Worm (Caenorhabditis elegans): ENCODE results near the gene C27D8.4.
"Not testable (repeated sequence)": the region's sequence is repeated elsewhere in the genome, so short reads cannot be mapped to it uniquely, and the experiment has no call there.

DNA sequence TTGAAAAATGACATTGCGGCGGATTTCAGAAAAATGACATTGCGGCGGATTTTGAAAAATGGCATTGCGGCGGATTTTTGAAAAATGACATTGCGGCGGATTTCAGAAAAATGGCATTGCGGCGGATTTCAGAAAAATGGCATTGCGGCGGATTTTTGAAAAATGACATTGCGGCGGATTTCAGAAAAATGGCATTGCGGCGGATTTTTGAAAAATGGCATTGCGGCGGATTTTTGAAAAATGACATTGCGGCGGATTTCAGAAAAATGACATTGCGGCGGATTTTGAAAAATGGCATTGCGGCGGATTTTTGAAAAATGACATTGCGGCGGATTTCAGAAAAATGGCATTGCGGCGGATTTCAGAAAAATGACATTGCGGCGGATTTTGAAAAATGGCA is 26.7 kb downstream of the C27D8.4 start:
- TF ChIP-seq unc-62 (GFP tag; optimal IDR thresholded peaks at IDR 0.05); pha-4 (tag; optimal IDR thresholded peaks at IDR 0.05); lsy-27 (tag; optimal IDR thresholded peaks at IDR 0.05; ENCODE audit: borderline replicate concordance, insufficient read depth); madf-10 (tag; optimal IDR thresholded peaks at IDR 0.05); Y67H2A.10 (GFP tag; conservative IDR thresholded peaks at IDR 0.05); unc-130 (GFP tag; optimal IDR thresholded peaks at IDR 0.05); nfya-1 (tag; optimal IDR thresholded peaks at IDR 0.05; ENCODE audit: borderline replicate concordance, insufficient read depth); F52B5.7 (tag; optimal IDR thresholded peaks at IDR 0.05); attf-3 (GFP tag; conservative IDR thresholded peaks at IDR 0.05); gei-17 (GFP tag; optimal IDR thresholded peaks at IDR 0.05); ZK185.1 (tag; optimal IDR thresholded peaks at IDR 0.05; ENCODE audit: poor library complexity, severe bottlenecking): not testable (repeated sequence)

Measured in whole organism, young adult.